Fruit fly (Drosophila melanogaster) whole organism, embryonic: Measurements from ENCODE around the gene CG9328.

Experiments used
- BtbVII ChIP-seq: fragments of 200-800 bp; sonication (Bioruptor generic); optimal IDR thresholded peaks from 3 replicates; lab custom pipeline; 2017; ENCODE audit warnings: missing biosample characterization, mild to moderate bottlenecking, missing genetic modification characterization
- C15 ChIP-seq: fragments of 200-800 bp; sonication (Bioruptor generic); IDR thresholded peaks from 3 replicates; pipeline ENCODE4 v1.3.6; 2022; ENCODE audit warnings: missing biosample characterization, missing genetic modification characterization
- CG1024 ChIP-seq: fragments of 200-800 bp; sonication (Bioruptor generic); IDR thresholded peaks from 2 replicates; pipeline ENCODE4 v1.3.6; 2022; ENCODE audit warnings: missing biosample characterization, missing genetic modification characterization
- CG11696 ChIP-seq: fragments of 200-800 bp; sonication (Bioruptor generic); IDR thresholded peaks from 2 replicates; pipeline ENCODE4 v1.3.6; 2022; ENCODE audit warnings: missing biosample characterization, missing genetic modification characterization
- CG13296 ChIP-seq: fragments of 200-800 bp; sonication (Bioruptor generic); optimal IDR thresholded peaks from 3 replicates; lab custom pipeline; 2018; ENCODE audit warnings: missing biosample characterization, mild to moderate bottlenecking, missing genetic modification characterization
- CG15514 ChIP-seq: fragments of 200-800 bp; sonication (Bioruptor generic); optimal IDR thresholded peaks from 3 replicates; lab custom pipeline; 2017; ENCODE audit warnings: missing biosample characterization, missing genetic modification characterization, mild to moderate bottlenecking, moderate library complexity, missing genetic modification reagents
- CG15601 ChIP-seq: fragments of 200-800 bp; sonication (Bioruptor generic); optimal IDR thresholded peaks from 3 replicates; lab custom pipeline; 2019; ENCODE audit warnings: missing biosample characterization, mild to moderate bottlenecking, missing genetic modification characterization, moderate library complexity
- CG1647 ChIP-seq: fragments of 200-800 bp; sonication (Bioruptor generic); optimal IDR thresholded peaks from 3 replicates; lab custom pipeline; 2016; ENCODE audit warnings: missing biosample characterization, missing genetic modification characterization
- CG17328 ChIP-seq: fragments of 200-800 bp; sonication (Bioruptor generic); IDR thresholded peaks from 2 replicates; pipeline ENCODE4 v1.3.6; 2022; ENCODE audit warnings: missing biosample characterization, missing genetic modification characterization
- CG17359 ChIP-seq: fragments of 200-800 bp; sonication (Bioruptor generic); optimal IDR thresholded peaks from 3 replicates; lab custom pipeline; 2018; ENCODE audit warnings: missing biosample characterization, mild to moderate bottlenecking, missing genetic modification characterization, moderate library complexity
- CG17385 ChIP-seq: fragments of 200-800 bp; sonication (Bioruptor generic); optimal IDR thresholded peaks from 3 replicates; lab custom pipeline; 2018; ENCODE audit warnings: missing biosample characterization, mild to moderate bottlenecking, missing genetic modification characterization
- CG18619 ChIP-seq: fragments of 200-800 bp; sonication (Bioruptor generic); optimal IDR thresholded peaks from 3 replicates; lab custom pipeline; 2017; ENCODE audit warnings: missing biosample characterization, mild to moderate bottlenecking, missing genetic modification characterization
- CG2678 ChIP-seq: fragments of 200-800 bp; sonication (Bioruptor generic); optimal IDR thresholded peaks from 3 replicates; lab custom pipeline; 2019; ENCODE audit warnings: missing biosample characterization, mild to moderate bottlenecking, missing genetic modification characterization, moderate library complexity
- CG3163 ChIP-seq: fragments of 200-800 bp; sonication (Bioruptor generic); optimal IDR thresholded peaks from 3 replicates; lab custom pipeline; 2016; ENCODE audit warnings: missing biosample characterization, missing genetic modification characterization
- CG3281 ChIP-seq: fragments of 200-800 bp; sonication (Bioruptor generic); optimal IDR thresholded peaks from 3 replicates; lab custom pipeline; 2017; ENCODE audit warnings: missing biosample characterization, mild to moderate bottlenecking, missing genetic modification characterization
- CG34376 ChIP-seq: fragments of 200-800 bp; sonication (Bioruptor generic); optimal IDR thresholded peaks from 2 replicates; lab custom pipeline; 2018; ENCODE audit warnings: missing biosample characterization, mild to moderate bottlenecking, missing genetic modification characterization
- CG4360 ChIP-seq: fragments of 200-800 bp; sonication (Bioruptor generic); IDR thresholded peaks from 2 replicates; pipeline ENCODE4 v1.3.6; 2022; ENCODE audit warnings: missing biosample characterization, missing genetic modification characterization
- CG7372 ChIP-seq: fragments of 200-800 bp; sonication (Bioruptor generic); IDR thresholded peaks from 2 replicates; pipeline ENCODE4 v1.3.6; 2022; ENCODE audit warnings: missing biosample characterization, missing genetic modification characterization
- CTCF ChIP-seq: fragments of 200-800 bp; sonication (Bioruptor generic); optimal IDR thresholded peaks from 2 replicates; lab custom pipeline; 2017; ENCODE audit warnings: missing biosample characterization, mild to moderate bottlenecking, missing genetic modification characterization, moderate library complexity
- D19A ChIP-seq: fragments of 200-800 bp; optimal IDR thresholded peaks from 3 replicates; lab custom pipeline; 2019; ENCODE audit warnings: missing biosample characterization, mild to moderate bottlenecking, missing genetic modification characterization, moderate library complexity
- Dfd ChIP-seq, 2 experiments: fragments of >200 bp; optimal IDR thresholded peaks; 2 replicates each; lab custom pipeline; 2017; ENCODE audit warnings: missing biosample characterization in 2 of 2, missing genetic modification characterization in 2 of 2
- Dref ChIP-seq: fragments of 200-800 bp; sonication (Bioruptor generic); IDR thresholded peaks from 2 replicates; pipeline ENCODE4 v1.3.6; 2022; ENCODE audit warnings: missing biosample characterization, missing genetic modification characterization
- Ets97D ChIP-seq: fragments of 200-800 bp; sonication (Bioruptor generic); optimal IDR thresholded peaks from 3 replicates; lab custom pipeline; 2016; ENCODE audit warnings: missing biosample characterization, missing genetic modification characterization
- HHEX ChIP-seq: fragments of 200-800 bp; sonication (Bioruptor generic); optimal IDR thresholded peaks from 3 replicates; lab custom pipeline; 2017; ENCODE audit warnings: missing biosample characterization, mild to moderate bottlenecking, missing genetic modification characterization, missing genetic modification reagents
- HLHmδ ChIP-seq: fragments of 200-800 bp; sonication (Bioruptor generic); optimal IDR thresholded peaks from 2 replicates; lab custom pipeline; 2018; ENCODE audit warnings: missing biosample characterization, mild to moderate bottlenecking, missing genetic modification characterization, moderate library complexity
- HmgZ ChIP-seq: fragments of 200-800 bp; sonication (Bioruptor generic); optimal IDR thresholded peaks from 2 replicates; lab custom pipeline; 2018; ENCODE audit warnings: missing biosample characterization, mild to moderate bottlenecking, missing genetic modification characterization
- Hmx ChIP-seq: fragments of 200-800 bp; sonication (Bioruptor generic); optimal IDR thresholded peaks from 2 replicates; lab custom pipeline; 2016; ENCODE audit warnings: missing biosample characterization, missing genetic modification characterization
- Jarid2 ChIP-seq: fragments of 200-800 bp; sonication (Bioruptor generic); optimal IDR thresholded peaks from 3 replicates; lab custom pipeline; 2017; ENCODE audit warnings: mild to moderate bottlenecking, missing biosample characterization, missing genetic modification reagents, missing genetic modification characterization
- MTF-1 ChIP-seq: fragments of 200-800 bp; sonication (Bioruptor generic); optimal IDR thresholded peaks from 2 replicates; lab custom pipeline; 2018; ENCODE audit warnings: missing biosample characterization, mild to moderate bottlenecking, missing genetic modification characterization, borderline replicate concordance
- NFAT ChIP-seq: fragments of 200-800 bp; sonication (Bioruptor generic); IDR thresholded peaks from 2 replicates; pipeline ENCODE4 v1.3.6; 2022; ENCODE audit warnings: missing biosample characterization, missing genetic modification characterization
- Nf-YA ChIP-seq: fragments of 200-800 bp; sonication (Bioruptor generic); IDR thresholded peaks from 2 replicates; pipeline ENCODE4 v1.3.6; 2022; ENCODE audit warnings: missing biosample characterization, missing genetic modification characterization
- Oli ChIP-seq: fragments of 200-800 bp; sonication (Bioruptor generic); optimal IDR thresholded peaks from 2 replicates; lab custom pipeline; 2018; ENCODE audit warnings: missing biosample characterization, mild to moderate bottlenecking, missing genetic modification characterization, moderate library complexity
- Rfx ChIP-seq: fragments of 200-800 bp; sonication (Bioruptor generic); IDR thresholded peaks from 2 replicates; pipeline ENCODE4 v1.3.6; 2022; ENCODE audit warnings: missing biosample characterization, missing genetic modification characterization
- Spps ChIP-seq: fragments of 200-800 bp; sonication (Bioruptor generic); optimal IDR thresholded peaks from 2 replicates; lab custom pipeline; 2018; ENCODE audit warnings: missing biosample characterization, mild to moderate bottlenecking, missing genetic modification characterization
- Tbp ChIP-seq: fragments of >200 bp; optimal IDR thresholded peaks from 2 replicates; lab custom pipeline; 2018; ENCODE audit warnings: missing biosample characterization, missing genetic modification characterization
- Trl ChIP-seq, 3 experiments: fragments of >200 bp in 2 of 3; fragments of 200-800 bp in 1 of 3; sonication (Bioruptor generic) in 1 of 3; optimal IDR thresholded peaks; 2 replicates in 1 of 3; 3 replicates in 2 of 3; lab custom pipeline; 2016 to 2017; ENCODE audit warnings: missing biosample characterization in 1 of 3, missing genetic modification characterization in 1 of 3
- aop ChIP-seq: fragments of 200-800 bp; sonication (Bioruptor generic); IDR thresholded peaks from 2 replicates; pipeline ENCODE4 v1.3.6; 2022; ENCODE audit warnings: missing biosample characterization, missing genetic modification characterization
- crc ChIP-seq: fragments of 200-800 bp; sonication (Bioruptor generic); optimal IDR thresholded peaks from 2 replicates; lab custom pipeline; 2016; ENCODE audit warnings: missing biosample characterization, missing genetic modification characterization
- grn ChIP-seq: fragments of 200-800 bp; sonication (Bioruptor generic); optimal IDR thresholded peaks from 3 replicates; lab custom pipeline; 2017; ENCODE audit warnings: missing biosample characterization, missing genetic modification characterization
- gro ChIP-seq: fragments of 200-800 bp; sonication (Bioruptor generic); optimal IDR thresholded peaks from 2 replicates; lab custom pipeline; 2016; ENCODE audit warnings: missing biosample characterization, missing genetic modification characterization
- kah ChIP-seq: fragments of 200-800 bp; sonication (Bioruptor generic); optimal IDR thresholded peaks from 2 replicates; lab custom pipeline; 2018; ENCODE audit warnings: missing biosample characterization, mild to moderate bottlenecking, missing genetic modification characterization
- ken ChIP-seq: fragments of 200-800 bp; sonication (Bioruptor generic); IDR thresholded peaks from 3 replicates; pipeline ENCODE4 v1.3.6; 2022; ENCODE audit warnings: missing biosample characterization, missing genetic modification characterization
- nau ChIP-seq: fragments of 200-800 bp; sonication (Bioruptor generic); optimal IDR thresholded peaks from 3 replicates; lab custom pipeline; 2017; ENCODE audit warnings: missing biosample characterization, mild to moderate bottlenecking, missing genetic modification characterization, missing genetic modification reagents
- nmo ChIP-seq: fragments of 200-800 bp; sonication (Bioruptor generic); optimal IDR thresholded peaks from 2 replicates; lab custom pipeline; 2018; ENCODE audit warnings: missing biosample characterization, mild to moderate bottlenecking, missing genetic modification characterization, moderate library complexity
- phol ChIP-seq: fragments of 200-800 bp; sonication (Bioruptor generic); optimal IDR thresholded peaks from 3 replicates; lab custom pipeline; 2018; ENCODE audit warnings: missing biosample characterization, mild to moderate bottlenecking, missing genetic modification characterization, moderate library complexity
- sc ChIP-seq, 3 experiments: fragments of >200 bp in 2 of 3; fragments of 200-800 bp in 1 of 3; sonication (Bioruptor generic) in 1 of 3; optimal IDR thresholded peaks; 2 replicates in 2 of 3; 3 replicates in 1 of 3; lab custom pipeline; 2017; ENCODE audit warnings: mild to moderate bottlenecking in 1 of 3, missing biosample characterization in 1 of 3, missing genetic modification characterization in 1 of 3, missing genetic modification reagents in 1 of 3
- shn ChIP-seq: fragments of 200-800 bp; sonication (Bioruptor generic); optimal IDR thresholded peaks from 3 replicates; lab custom pipeline; 2016; ENCODE audit warnings: missing biosample characterization, missing genetic modification characterization
- stwl ChIP-seq: fragments of 200-800 bp; sonication (Bioruptor generic); optimal IDR thresholded peaks from 3 replicates; lab custom pipeline; 2018; ENCODE audit warnings: missing biosample characterization, mild to moderate bottlenecking, missing genetic modification characterization, moderate library complexity
- sug ChIP-seq: fragments of 200-800 bp; optimal IDR thresholded peaks from 2 replicates; lab custom pipeline; 2019; ENCODE audit warnings: missing biosample characterization, mild to moderate bottlenecking, missing genetic modification characterization, moderate library complexity
- ttk ChIP-seq: fragments of 200-800 bp; sonication (Bioruptor generic); IDR thresholded peaks from 2 replicates; pipeline ENCODE4 v2.1.2; 2022; ENCODE audit warnings: missing biosample characterization, missing genetic modification characterization
- zen ChIP-seq: fragments of 200-800 bp; sonication (Bioruptor generic); optimal IDR thresholded peaks from 3 replicates; lab custom pipeline; 2018; ENCODE audit warnings: missing biosample characterization, mild to moderate bottlenecking, missing genetic modification characterization, moderate library complexity

CG9328 gene

dm6 chr2L:20831060-20831459, 33.5 kb downstream of the CG9328 start, which contains the start of gene CG31674 (continued):
- TF ChIP-seq CG13296 (peak; percentile 61), nau (GFP tag; lab: Kevin White, UChicago) (no peak), Trl (optimal IDR thresholded peaks at IDR 0.05; lab: Kevin White, UChicago) (peak; percentile 47 to 81), Trl (GFP tag; optimal IDR thresholded peaks at IDR 0.05; lab: Kevin White, UChicago) (no peak), CG18619 (GFP tag; lab: Kevin White, UChicago) (no peak), CG3163 (GFP tag; lab: Kevin White, UChicago) (peak; percentile 96), NFAT (GFP tag; lab: Robert Waterston, UW) (peak; percentile 13; the same call in 1 of the 2 replicates), D19A (peak; percentile 81), Tbp (no peak), grn (GFP tag; lab: Kevin White, UChicago) (peak; percentile 28), nmo (GFP tag; lab: Kevin White, UChicago) (no peak), CG17328 (GFP tag; lab: Robert Waterston, UW) (no peak), HHEX (no peak), Jarid2 (GFP tag; lab: Kevin White, UChicago) (peak; percentile 51), CG17385 (peak; percentile 39), Ets97D (GFP tag; lab: Kevin White, UChicago) (no peak), CG17359 (tag; lab: Kevin White, UChicago) (peak; percentile 20), HmgZ (peak; percentile 42), CG2678 (peak; percentile 31), CG15514 (GFP tag; lab: Kevin White, UChicago) (peak; percentile 11), gro (GFP tag; lab: Kevin White, UChicago) (peak; percentile 47), shn (GFP tag; lab: Kevin White, UChicago) (no peak), CG34376 (GFP tag; lab: Kevin White, UChicago) (peak; percentile 61), CG3281 (GFP tag; lab: Kevin White, UChicago) (peak; percentile 21), ttk (GFP tag; lab: Robert Waterston, UW) (no peak), BtbVII (GFP tag; lab: Kevin White, UChicago) (peak; percentile 11), Hmx (no peak), C15 (GFP tag; lab: Robert Waterston, UW) (no peak), zen (tag; lab: Kevin White, UChicago) (no peak), CG11696 (GFP tag; lab: Robert Waterston, UW) (peak; percentile 33; the same call in 1 of the 2 replicates), Nf-YA (GFP tag; lab: Robert Waterston, UW) (no peak), MTF-1 (GFP tag; lab: Kevin White, UChicago) (no peak), sc (optimal IDR thresholded peaks at IDR 0.05; lab: Kevin White, UChicago) (no peak), sc (GFP tag; optimal IDR thresholded peaks at IDR 0.05; lab: Kevin White, UChicago) (no peak), CG4360 (GFP tag; lab: Robert Waterston, UW) (no peak)

dm6 chr2L:20835501-20835900, 38.0 kb downstream of the CG9328 start, which contains the start of gene Oseg5:
Gene Oseg5, minus strand, starts transcription at chr2L:20835840.
- TF ChIP-seq Rfx (GFP tag; lab: Robert Waterston, UW): peak; percentile 96
- TF ChIP-seq crc (GFP tag; lab: Kevin White, UChicago): no peak
- peak; percentile 1 for TF ChIP-seq stwl (tag; lab: Kevin White, UChicago)
- TF ChIP-seq CG15601 (tag; lab: Kevin White, UChicago): peak; percentile 67
- no peak for TF ChIP-seq shn (GFP tag; lab: Kevin White, UChicago)
- no peak for TF ChIP-seq CG1647
- TF ChIP-seq ken (GFP tag; lab: Robert Waterston, UW): no peak
- no peak for TF ChIP-seq Dref (GFP tag; lab: Robert Waterston, UW)
- TF ChIP-seq Dfd (GFP tag; optimal IDR thresholded peaks at IDR 0.05; lab: Kevin White, UChicago): no peak
- TF ChIP-seq HHEX: no peak
- TF ChIP-seq zen (tag; lab: Kevin White, UChicago): no peak
- no peak for TF ChIP-seq aop (GFP tag; lab: Robert Waterston, UW)
- peak; percentile 15 for TF ChIP-seq sug (tag; lab: Kevin White, UChicago)
- TF ChIP-seq HLHmδ (GFP tag; lab: Kevin White, UChicago): no peak
- peak; percentile 78 for TF ChIP-seq CTCF
- TF ChIP-seq CG7372: no peak
- no peak for TF ChIP-seq Oli (tag; lab: Kevin White, UChicago)
- peak; percentile 67 for TF ChIP-seq phol (tag; lab: Kevin White, UChicago)
- no peak for TF ChIP-seq Spps (tag; lab: Kevin White, UChicago)
- TF ChIP-seq CG1024 (GFP tag; lab: Robert Waterston, UW): no peak
- TF ChIP-seq kah: no peak
